Fruit fly (Drosophila melanogaster): ENCODE results near the gene exd.

- no peak for TF ChIP-seq insv (optimal IDR thresholded peaks at IDR 0.05)
- TF ChIP-seq h (optimal IDR thresholded peaks at IDR 0.05) = no peak
- no peak for TF ChIP-seq psq (optimal IDR thresholded peaks at IDR 0.05)
- no peak for TF ChIP-seq Myc (optimal IDR thresholded peaks at IDR 0.05)
Measured at dm6 chrX:15992527-15992897, 244 bp downstream of the exd start.
